Worm (Caenorhabditis elegans): ENCODE data around the gene C02E7.7.

ce11 chrV:4905953-4906352, 12.4 kb downstream of the C02E7.7 start, which contains the start of gene ugt-14:
- TF ChIP-seq aly-2 (tag; optimal IDR thresholded peaks at IDR 0.05) (no peak), nhr-76 (tag; optimal IDR thresholded peaks at IDR 0.05) (no peak), skn-1 (tag; optimal IDR thresholded peaks at IDR 0.05) (no peak)
